Fruit fly (Drosophila melanogaster) whole organism, embryonic: ENCODE measurements around the gene CG33235.
A peak's percentile ranks its signal among the peaks of the same experiment; 100 is the strongest.

Source experiments
- Abd-B ChIP-seq: fragments of 200-800 bp; sonication (Bioruptor generic); optimal IDR thresholded peaks from 2 replicates; lab custom pipeline; 2018; ENCODE audit warnings: missing biosample characterization, mild to moderate bottlenecking, missing genetic modification characterization, moderate library complexity
- Antp ChIP-seq: fragments of 200-800 bp; sonication (Bioruptor generic); optimal IDR thresholded peaks from 3 replicates; lab custom pipeline; 2016; ENCODE audit warnings: missing biosample characterization, missing genetic modification characterization
- BtbVII ChIP-seq: fragments of 200-800 bp; sonication (Bioruptor generic); optimal IDR thresholded peaks from 3 replicates; lab custom pipeline; 2017; ENCODE audit warnings: missing biosample characterization, mild to moderate bottlenecking, missing genetic modification characterization
- CG11093 ChIP-seq: fragments of 200-800 bp; sonication (Bioruptor generic); IDR thresholded peaks from 3 replicates; pipeline ENCODE4 v1.3.6; 2022; ENCODE audit warnings: missing biosample characterization, missing genetic modification characterization
- CG11247 ChIP-seq: fragments of 200-800 bp; sonication (Bioruptor generic); IDR thresholded peaks from 2 replicates; pipeline ENCODE4 v1.3.6; 2022; ENCODE audit warnings: missing biosample characterization, missing genetic modification characterization
- CG12391 ChIP-seq: fragments of 200-800 bp; sonication (Bioruptor generic); optimal IDR thresholded peaks from 3 replicates; lab custom pipeline; 2018; ENCODE audit warnings: missing biosample characterization, mild to moderate bottlenecking, missing genetic modification characterization, moderate library complexity
- CG14050 ChIP-seq: fragments of 200-800 bp; sonication (Bioruptor generic); IDR thresholded peaks from 3 replicates; pipeline ENCODE4 v1.3.6; 2022; ENCODE audit warnings: missing biosample characterization, missing genetic modification characterization
- CG14860 ChIP-seq: fragments of 200-800 bp; sonication (Bioruptor generic); IDR thresholded peaks from 3 replicates; pipeline ENCODE4 v1.3.6; 2022; ENCODE audit warnings: missing biosample characterization, missing genetic modification characterization; ENCODE audit not compliant: partially characterized antibody
- CG17568 ChIP-seq: fragments of 200-800 bp; sonication (Bioruptor generic); optimal IDR thresholded peaks from 2 replicates; lab custom pipeline; 2018; ENCODE audit warnings: missing biosample characterization, mild to moderate bottlenecking, missing genetic modification characterization, moderate library complexity
- CG17802 ChIP-seq: fragments of 200-800 bp; sonication (Bioruptor generic); optimal IDR thresholded peaks from 2 replicates; lab custom pipeline; 2018; ENCODE audit warnings: missing biosample characterization, mild to moderate bottlenecking, missing genetic modification characterization, moderate library complexity
- CG18476 ChIP-seq: fragments of 200-800 bp; sonication (Bioruptor generic); optimal IDR thresholded peaks from 2 replicates; lab custom pipeline; 2016; ENCODE audit warnings: missing biosample characterization, mild to moderate bottlenecking, missing genetic modification characterization
- CG31365 ChIP-seq: fragments of 200-800 bp; sonication (Bioruptor generic); optimal IDR thresholded peaks from 2 replicates; lab custom pipeline; 2018; ENCODE audit warnings: missing biosample characterization, mild to moderate bottlenecking, missing genetic modification characterization
- CG34224 ChIP-seq: fragments of 200-800 bp; sonication (Bioruptor generic); IDR thresholded peaks from 3 replicates; pipeline ENCODE4 v1.3.6; 2022; ENCODE audit warnings: missing biosample characterization, missing genetic modification characterization; ENCODE audit not compliant: partially characterized antibody
- CG42726 ChIP-seq: fragments of 200-800 bp; sonication (Bioruptor generic); IDR thresholded peaks from 2 replicates; pipeline ENCODE4 v1.3.6; 2022; ENCODE audit warnings: missing biosample characterization, missing genetic modification characterization; ENCODE audit not compliant: partially characterized antibody
- CG43689 ChIP-seq: fragments of 200-800 bp; sonication (Bioruptor generic); IDR thresholded peaks from 2 replicates; pipeline ENCODE4 v1.3.6; 2022; ENCODE audit warnings: missing biosample characterization, missing genetic modification characterization
- CG6813 ChIP-seq: fragments of 200-800 bp; sonication (Bioruptor generic); optimal IDR thresholded peaks from 2 replicates; lab custom pipeline; 2017; ENCODE audit warnings: missing biosample characterization, missing genetic modification characterization, mild to moderate bottlenecking, moderate library complexity, missing genetic modification reagents
- CG8089 ChIP-seq: fragments of 200-800 bp; sonication (Bioruptor generic); optimal IDR thresholded peaks from 3 replicates; lab custom pipeline; 2016; ENCODE audit warnings: missing biosample characterization, missing genetic modification characterization
- CG8281 ChIP-seq: fragments of 200-800 bp; sonication (Bioruptor generic); optimal IDR thresholded peaks from 2 replicates; lab custom pipeline; 2018; ENCODE audit warnings: missing biosample characterization, mild to moderate bottlenecking, missing genetic modification characterization, moderate library complexity
- CG8388 ChIP-seq: fragments of 200-800 bp; sonication (Bioruptor generic); optimal IDR thresholded peaks from 2 replicates; lab custom pipeline; 2019; ENCODE audit warnings: missing biosample characterization, mild to moderate bottlenecking, missing genetic modification characterization, moderate library complexity
- CG9876 ChIP-seq: fragments of 200-800 bp; sonication (Bioruptor generic); optimal IDR thresholded peaks from 2 replicates; lab custom pipeline; 2016; ENCODE audit warnings: missing biosample characterization, missing genetic modification characterization
- D19B ChIP-seq: fragments of 200-800 bp; sonication (Bioruptor generic); optimal IDR thresholded peaks from 2 replicates; lab custom pipeline; 2017; ENCODE audit warnings: missing biosample characterization, mild to moderate bottlenecking, missing genetic modification characterization
- Dip3 ChIP-seq: fragments of 200-800 bp; sonication (Bioruptor generic); optimal IDR thresholded peaks from 3 replicates; lab custom pipeline; 2016; ENCODE audit warnings: missing biosample characterization, missing genetic modification characterization
- Dll ChIP-seq: fragments of 200-800 bp; sonication (Bioruptor generic); IDR thresholded peaks from 4 replicates; pipeline ENCODE4 v1.3.6; 2022; ENCODE audit warnings: missing biosample characterization, missing genetic modification characterization; ENCODE audit not compliant: partially characterized antibody
- Eip74EF ChIP-seq, 2 experiments: fragments of 200-800 bp in 1 of 2; fragments of >200 bp in 1 of 2; sonication (Bioruptor generic) in 1 of 2; optimal IDR thresholded peaks; 2 replicates each; lab custom pipeline; 2017 to 2019; ENCODE audit warnings: missing biosample characterization in 2 of 2, missing genetic modification characterization in 2 of 2, mild to moderate bottlenecking in 1 of 2, moderate library complexity in 1 of 2
- HmgD ChIP-seq: fragments of 200-800 bp; sonication (Bioruptor generic); optimal IDR thresholded peaks from 3 replicates; lab custom pipeline; 2016; ENCODE audit warnings: missing biosample characterization, missing genetic modification characterization
- Hsf ChIP-seq: fragments of 200-800 bp; sonication (Bioruptor generic); optimal IDR thresholded peaks from 3 replicates; lab custom pipeline; 2016; ENCODE audit warnings: missing biosample characterization, missing genetic modification characterization
- Med ChIP-seq: fragments of 200-800 bp; sonication (Bioruptor generic); peaks from one replicate; lab custom pipeline; 2016; ENCODE audit warnings: missing biosample characterization, missing genetic modification characterization, mild to moderate bottlenecking, inconsistent platforms, moderate library complexity
- Mes4 ChIP-seq: fragments of 200-800 bp; sonication (Bioruptor generic); optimal IDR thresholded peaks from 2 replicates; lab custom pipeline; 2016; ENCODE audit warnings: missing biosample characterization, missing genetic modification characterization
- NFAT ChIP-seq: fragments of 200-800 bp; sonication (Bioruptor generic); IDR thresholded peaks from 2 replicates; pipeline ENCODE4 v1.3.6; 2022; ENCODE audit warnings: missing biosample characterization, missing genetic modification characterization
- Nf-YB ChIP-seq: fragments of 200-800 bp; sonication (Bioruptor generic); optimal IDR thresholded peaks from 3 replicates; lab custom pipeline; 2019; ENCODE audit warnings: missing biosample characterization, mild to moderate bottlenecking, missing genetic modification characterization, moderate library complexity
- Ssrp ChIP-seq: fragments of 200-800 bp; sonication (Bioruptor generic); optimal IDR thresholded peaks from 2 replicates; lab custom pipeline; 2018; ENCODE audit warnings: missing biosample characterization, mild to moderate bottlenecking, missing genetic modification characterization, moderate library complexity
- ab ChIP-seq: fragments of 200-800 bp; sonication (Bioruptor generic); optimal IDR thresholded peaks from 2 replicates; lab custom pipeline; 2016; ENCODE audit warnings: missing biosample characterization, missing genetic modification characterization
- bigmax ChIP-seq: fragments of 200-800 bp; sonication (Bioruptor generic); optimal IDR thresholded peaks from 2 replicates; lab custom pipeline; 2018; ENCODE audit warnings: missing biosample characterization, mild to moderate bottlenecking, missing genetic modification characterization
- cato ChIP-seq: fragments of 200-800 bp; sonication (Bioruptor generic); optimal IDR thresholded peaks from 2 replicates; lab custom pipeline; 2016; ENCODE audit warnings: missing biosample characterization, missing genetic modification characterization, borderline replicate concordance
- crp ChIP-seq, 2 experiments: fragments of 200-800 bp; sonication (Bioruptor generic); optimal IDR thresholded peaks; 2 replicates in 1 of 2; 3 replicates in 1 of 2; lab custom pipeline; 2017; ENCODE audit warnings: missing biosample characterization in 2 of 2, missing genetic modification characterization in 2 of 2, mild to moderate bottlenecking in 1 of 2, moderate library complexity in 1 of 2
- fd102C ChIP-seq: fragments of 200-800 bp; sonication (Bioruptor generic); optimal IDR thresholded peaks from 2 replicates; lab custom pipeline; 2018; ENCODE audit warnings: missing biosample characterization, mild to moderate bottlenecking, missing genetic modification characterization, moderate library complexity
- grau ChIP-seq: fragments of 200-800 bp; optimal IDR thresholded peaks from 3 replicates; lab custom pipeline; 2019; ENCODE audit warnings: missing biosample characterization, mild to moderate bottlenecking, missing genetic modification characterization, moderate library complexity
- ind ChIP-seq: fragments of 200-800 bp; sonication (Bioruptor generic); optimal IDR thresholded peaks from 3 replicates; lab custom pipeline; 2016; ENCODE audit warnings: missing biosample characterization, missing genetic modification characterization
- mam ChIP-seq: fragments of 200-800 bp; sonication (Bioruptor generic); optimal IDR thresholded peaks from 3 replicates; lab custom pipeline; 2016; ENCODE audit warnings: missing biosample characterization, missing genetic modification characterization
- nerfin-2 ChIP-seq: fragments of 200-800 bp; sonication (Bioruptor generic); IDR thresholded peaks from 2 replicates; pipeline ENCODE4 v1.3.6; 2022; ENCODE audit warnings: missing biosample characterization, missing genetic modification characterization; ENCODE audit not compliant: partially characterized antibody
- pho ChIP-seq: fragments of 200-800 bp; sonication (Bioruptor generic); optimal IDR thresholded peaks from 2 replicates; lab custom pipeline; 2016; ENCODE audit warnings: missing biosample characterization, missing genetic modification characterization
- pum ChIP-seq: fragments of 200-800 bp; sonication (Bioruptor generic); optimal IDR thresholded peaks from 2 replicates; lab custom pipeline; 2016; ENCODE audit warnings: missing biosample characterization, missing genetic modification characterization
- schlank ChIP-seq: fragments of 200-800 bp; sonication (Bioruptor generic); optimal IDR thresholded peaks from 2 replicates; lab custom pipeline; 2018; ENCODE audit warnings: missing biosample characterization, mild to moderate bottlenecking, missing genetic modification characterization
- slp2 ChIP-seq: fragments of 200-800 bp; sonication (Bioruptor generic); optimal IDR thresholded peaks from 2 replicates; lab custom pipeline; 2016; ENCODE audit warnings: missing biosample characterization, missing genetic modification characterization
- tin ChIP-seq: fragments of 200-800 bp; sonication (Bioruptor generic); optimal IDR thresholded peaks from 3 replicates; lab custom pipeline; 2016; ENCODE audit warnings: missing biosample characterization, missing genetic modification characterization
- wek ChIP-seq: fragments of 200-800 bp; sonication (Bioruptor generic); optimal IDR thresholded peaks from 3 replicates; lab custom pipeline; 2018; ENCODE audit warnings: missing biosample characterization, mild to moderate bottlenecking, missing genetic modification characterization, moderate library complexity
- zen2 ChIP-seq: fragments of 200-800 bp; sonication (Bioruptor generic); IDR thresholded peaks from 3 replicates; pipeline ENCODE4 v1.3.6; 2022; ENCODE audit warnings: missing biosample characterization, missing genetic modification characterization; ENCODE audit not compliant: partially characterized antibody

CG33235 gene

dm6 chrX:11521561-11522546 is 30.5 kb upstream of the CG33235 start (continued):
- TF ChIP-seq cato, result no peak
- TF ChIP-seq pum (GFP tag; lab: Kevin White, UChicago), result peak; percentile 20
- no peak for TF ChIP-seq fd102C (GFP tag; lab: Kevin White, UChicago)
- TF ChIP-seq Dip3, result no peak
- no peak for TF ChIP-seq ab
- TF ChIP-seq Ssrp (tag; lab: Kevin White, UChicago), result peak; percentile 59
- TF ChIP-seq D19B (GFP tag; lab: Kevin White, UChicago), result peak; percentile 42
- TF ChIP-seq zen2 (GFP tag; lab: Robert Waterston, UW), result no peak
- TF ChIP-seq wek, result no peak
- TF ChIP-seq Mes4 (GFP tag; lab: Kevin White, UChicago), result no peak
- TF ChIP-seq CG34224 (GFP tag; lab: Robert Waterston, UW), result no peak
- no peak for TF ChIP-seq bigmax
- peak; percentile 8 for TF ChIP-seq Antp (GFP tag; lab: Kevin White, UChicago)
- peak; percentile 2 for TF ChIP-seq CG8281 (tag; lab: Kevin White, UChicago)
- TF ChIP-seq CG8089 (GFP tag; lab: Kevin White, UChicago), result no peak
- TF ChIP-seq grau (tag; lab: Kevin White, UChicago), result peak; percentile 74
- no peak for TF ChIP-seq CG17568 (GFP tag; lab: Kevin White, UChicago)
- TF ChIP-seq CG14860, result no peak
- TF ChIP-seq Dll (GFP tag; lab: Robert Waterston, UW), result no peak
- TF ChIP-seq Med (GFP tag; lab: Kevin White, UChicago), result peak; percentile 30
- TF ChIP-seq Abd-B (GFP tag; lab: Kevin White, UChicago), result peak; percentile 50
- no peak for TF ChIP-seq nerfin-2 (GFP tag; lab: Robert Waterston, UW)
- TF ChIP-seq CG14050 (GFP tag; lab: Robert Waterston, UW), result peak; percentile 39; the same call in 2 of the 3 replicates
- TF ChIP-seq CG8388, result peak; percentile 66
- TF ChIP-seq tin (GFP tag; lab: Kevin White, UChicago), result peak; percentile 8
- peak; percentile 40 for TF ChIP-seq Nf-YB (GFP tag; lab: Kevin White, UChicago)
- peak; percentile 58 for TF ChIP-seq Hsf (GFP tag; lab: Kevin White, UChicago)
- peak; percentile 49 for TF ChIP-seq mam (GFP tag; lab: Kevin White, UChicago)
- peak; percentile 7 for TF ChIP-seq pho (GFP tag; lab: Kevin White, UChicago)
- no peak for TF ChIP-seq CG9876 (GFP tag; lab: Kevin White, UChicago)
- peak; percentile 56 for TF ChIP-seq ind (GFP tag; lab: Kevin White, UChicago)
- peak; percentile 24 for TF ChIP-seq BtbVII (GFP tag; lab: Kevin White, UChicago)
- TF ChIP-seq CG11093, result peak; percentile 56; the same call in 1 of the 3 replicates
- TF ChIP-seq NFAT (GFP tag; lab: Robert Waterston, UW), result no peak
- TF ChIP-seq schlank (tag; lab: Kevin White, UChicago), result no peak
- TF ChIP-seq slp2, result no peak
- TF ChIP-seq CG17802 (tag; lab: Kevin White, UChicago), result no peak
- no peak for TF ChIP-seq HmgD (GFP tag; lab: Kevin White, UChicago)
- peak in 1 of 2 experiments; percentile 69 for TF ChIP-seq Eip74EF (GFP tag; optimal IDR thresholded peaks at IDR 0.05; lab: Kevin White, UChicago)
- no peak for TF ChIP-seq CG31365 (tag; lab: Kevin White, UChicago)
- TF ChIP-seq CG12391 (tag; lab: Kevin White, UChicago), result peak; percentile 76
- TF ChIP-seq CG18476 (GFP tag; lab: Kevin White, UChicago), result peak; percentile 36
- peak; percentile 45; the same call in 1 of the 2 replicates for TF ChIP-seq CG11247 (GFP tag; lab: Robert Waterston, UW)
- TF ChIP-seq crp (GFP tag; optimal IDR thresholded peaks at IDR 0.05; lab: Kevin White, UChicago), result no peak
- peak; percentile 38 for TF ChIP-seq CG6813
- no peak for TF ChIP-seq CG43689 (GFP tag; lab: Robert Waterston, UW)
- no peak for TF ChIP-seq CG42726 (GFP tag; lab: Robert Waterston, UW)
